Fruit fly (Drosophila melanogaster) whole organism, prepupa: ENCODE results near the gene Lcp65Ag1.

ENCODE experiments used
- CG3919 ChIP-seq: fragments of 200-800 bp; sonication (Bioruptor generic); optimal IDR thresholded peaks from 3 replicates; lab custom pipeline; 2016; ENCODE audit warnings: missing biosample characterization, missing genetic modification characterization
- CG6276 ChIP-seq: fragments of 200-800 bp; sonication (Bioruptor generic); optimal IDR thresholded peaks from 2 replicates; lab custom pipeline; 2017; ENCODE audit warnings: missing biosample characterization, mild to moderate bottlenecking, missing genetic modification characterization
- CG6854 ChIP-seq: fragments of 200-800 bp; sonication (Bioruptor generic); optimal IDR thresholded peaks from 2 replicates; lab custom pipeline; 2017; ENCODE audit warnings: missing biosample characterization, mild to moderate bottlenecking, missing genetic modification characterization
- Hr4 ChIP-seq: fragments of 200-800 bp; sonication (Bioruptor generic); optimal IDR thresholded peaks from 3 replicates; lab custom pipeline; 2016; ENCODE audit warnings: missing biosample characterization, missing genetic modification characterization
- lz ChIP-seq: fragments of 200-800 bp; sonication (Bioruptor generic); optimal IDR thresholded peaks from 3 replicates; lab custom pipeline; 2016; ENCODE audit warnings: missing biosample characterization, missing genetic modification characterization

- TF ChIP-seq CG6276 (no peak), CG3919 (GFP tag; lab: Kevin White, UChicago) (no peak), Hr4 (GFP tag; lab: Kevin White, UChicago) (no peak), lz (no peak), CG6854 (GFP tag; lab: Kevin White, UChicago) (no peak)
Measured at dm6 chr3L:6105435-6105834, 29.6 kb downstream of the Lcp65Ag1 start.
